ENCODE assay signal across 5 worm cellular contexts in the genomic region with DNA sequence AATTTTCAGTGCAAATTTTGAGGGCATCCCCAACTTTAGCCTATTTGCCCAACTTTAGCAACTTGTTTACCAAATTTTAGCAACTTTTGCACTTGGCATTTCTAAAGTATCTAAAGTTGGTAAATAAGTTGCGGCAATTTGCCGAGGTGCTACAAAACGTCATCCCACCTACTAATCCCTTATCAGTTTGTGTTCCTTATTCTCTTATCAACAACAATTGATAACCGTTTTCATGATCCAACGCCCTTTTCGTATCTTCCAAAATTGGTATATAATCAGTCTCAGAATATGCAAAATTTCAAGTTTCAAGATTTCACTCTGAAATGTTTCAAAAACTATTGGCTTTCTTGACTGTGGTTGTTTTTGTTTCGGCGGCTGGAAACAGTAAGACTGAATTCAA.
TF ChIP-seq lines count a peak whose summit lies in the region.

A gene (plus strand): TSS at position 289 of the 400 bp plus-strand sequence.

TF ChIP-seq in whole organism, L1 larva, 84 proteins besides CTCF, POLR2A, EP300 and RAD21:
- no peak for TF ChIP-seq lin-14 (GFP tag; optimal IDR thresholded peaks at IDR 0.05; lab: Kevin White, UChicago)
- peak; percentile 77 for TF ChIP-seq elt-2 (tag; optimal IDR thresholded peaks at IDR 0.05; lab: Kevin White, UChicago)

TF ChIP-seq in whole organism, L2 larva, 48 proteins besides CTCF, POLR2A, EP300 and RAD21:
- TF ChIP-seq Y55F3AM.14 (GFP tag; optimal IDR thresholded peaks at IDR 0.05; lab: Kevin White, UChicago) (no peak), lin-39 (tag; optimal IDR thresholded peaks at IDR 0.05; lab: Kevin White, UChicago) (no peak), fos-1 (tag; optimal IDR thresholded peaks at IDR 0.05; lab: Kevin White, UChicago) (peak; percentile 43), sma-9 (GFP tag; optimal IDR thresholded peaks at IDR 0.05; lab: Kevin White, UChicago) (peak; percentile 10), sma-9 (tag; optimal IDR thresholded peaks at IDR 0.05; lab: Kevin White, UChicago) (no peak), nhr-129 (tag; optimal IDR thresholded peaks at IDR 0.05; lab: Kevin White, UChicago) (no peak), sem-4 (tag; optimal IDR thresholded peaks at IDR 0.05; lab: Kevin White, UChicago) (no peak), nhr-23 (tag; optimal IDR thresholded peaks at IDR 0.05; lab: Kevin White, UChicago) (no peak), egl-27 (tag; optimal IDR thresholded peaks at IDR 0.05; lab: Kevin White, UChicago) (no peak), nhr-11 (tag; optimal IDR thresholded peaks at IDR 0.05; lab: Kevin White, UChicago) (no peak), nhr-21 (tag; optimal IDR thresholded peaks at IDR 0.05; lab: Kevin White, UChicago) (no peak), aly-2 (tag; optimal IDR thresholded peaks at IDR 0.05; lab: Kevin White, UChicago) (no peak), sma-3 (GFP tag; optimal IDR thresholded peaks at IDR 0.05; lab: Kevin White, UChicago) (no peak), skn-1 (tag; optimal IDR thresholded peaks at IDR 0.05; lab: Kevin White, UChicago) (no peak), unc-39 (tag; optimal IDR thresholded peaks at IDR 0.05; lab: Kevin White, UChicago) (no peak)

TF ChIP-seq in whole organism, L3 larva, 47 proteins besides CTCF, POLR2A, EP300 and RAD21:
- peak; percentile 67 for TF ChIP-seq elt-2 (tag; optimal IDR thresholded peaks at IDR 0.05; lab: Kevin White, UChicago)
- peak; percentile 35 for TF ChIP-seq pqm-1 (tag; optimal IDR thresholded peaks at IDR 0.05; lab: Kevin White, UChicago)
- no peak for TF ChIP-seq nhr-76 (tag; optimal IDR thresholded peaks at IDR 0.05; lab: Kevin White, UChicago)

TF ChIP-seq in whole organism, L4 larva, 104 proteins besides CTCF, POLR2A, EP300 and RAD21:
- TF ChIP-seq pqm-1 (tag; optimal IDR thresholded peaks at IDR 0.05; lab: Kevin White, UChicago) (peak; percentile 44), Y75B8A.6 (GFP tag; IDR thresholded peaks at IDR 0.05; lab: Robert Waterston, UW) (no peak), fos-1 (tag; optimal IDR thresholded peaks at IDR 0.05; lab: Kevin White, UChicago) (no peak), mxl-2 (GFP tag; conservative IDR thresholded peaks at IDR 0.05; lab: Robert Waterston, UW) (no peak), unc-62 (GFP tag; optimal IDR thresholded peaks at IDR 0.05 in 1 of 2; lab: Kevin White, UChicago) (peak in 1 of 2 experiments; percentile 52), unc-62 (tag; optimal IDR thresholded peaks at IDR 0.05; lab: Kevin White, UChicago) (no peak), aly-2 (tag; optimal IDR thresholded peaks at IDR 0.05; lab: Kevin White, UChicago) (no peak), cey-2 (tag; optimal IDR thresholded peaks at IDR 0.05; lab: Kevin White, UChicago; ENCODE audit: borderline replicate concordance, insufficient read depth) (no peak), lsy-2 (tag; optimal IDR thresholded peaks at IDR 0.05; lab: Kevin White, UChicago) (no peak), tra-1 (GFP tag; IDR thresholded peaks at IDR 0.05; lab: Robert Waterston, UW) (no peak), mes-2 (tag; optimal IDR thresholded peaks at IDR 0.05; lab: Kevin White, UChicago; ENCODE audit: poor library complexity, severe bottlenecking) (no peak), dmd-6 (GFP tag; IDR thresholded peaks at IDR 0.05; lab: Robert Waterston, UW) (peak; percentile 22; the same call in 1 of the 2 replicates), ctbp-1 (GFP tag; IDR thresholded peaks at IDR 0.05; lab: Robert Waterston, UW) (no peak), saeg-2 (GFP tag; IDR thresholded peaks at IDR 0.05; lab: Robert Waterston, UW) (no peak), hlh-30 (tag; optimal IDR thresholded peaks at IDR 0.05; lab: Kevin White, UChicago; ENCODE audit: insufficient read depth) (no peak), lin-13 (GFP tag; optimal IDR thresholded peaks at IDR 0.05; lab: Kevin White, UChicago) (no peak), aha-1 (tag; lab: Kevin White, UChicago) (no peak), lin-38 (GFP tag; IDR thresholded peaks at IDR 0.05; lab: Robert Waterston, UW) (no peak), ceh-32 (tag; optimal IDR thresholded peaks at IDR 0.05; lab: Kevin White, UChicago; ENCODE audit: poor library complexity) (no peak), daf-8 (GFP tag; IDR thresholded peaks at IDR 0.05; lab: Robert Waterston, UW) (no peak), madf-5 (GFP tag; IDR thresholded peaks at IDR 0.05; lab: Robert Waterston, UW) (no peak), hmg-1.1 (GFP tag; IDR thresholded peaks at IDR 0.05; lab: Robert Waterston, UW) (no peak)

TF ChIP-seq in whole organism, late embryonic, 69 proteins besides CTCF, POLR2A, EP300 and RAD21:
- TF ChIP-seq ceh-34 (tag; optimal IDR thresholded peaks at IDR 0.05; lab: Kevin White, UChicago) = no peak
- peak; percentile 64 for TF ChIP-seq elt-2 (tag; optimal IDR thresholded peaks at IDR 0.05; lab: Kevin White, UChicago)
TF ChIP-seq in whole organism, late embryonic: peak in this region for 1.
